Fruit fly (Drosophila melanogaster) whole organism, embryonic: ENCODE measurements around the gene CG14882.

Source experiments
- Abd-B ChIP-seq: fragments of 200-800 bp; sonication (Bioruptor generic); optimal IDR thresholded peaks from 2 replicates; lab custom pipeline; 2018; ENCODE audit warnings: missing biosample characterization, mild to moderate bottlenecking, missing genetic modification characterization, moderate library complexity
- Atf3 ChIP-seq: fragments of 200-800 bp; sonication (Bioruptor generic); optimal IDR thresholded peaks from 3 replicates; lab custom pipeline; 2016; ENCODE audit warnings: missing biosample characterization, missing genetic modification characterization
- Bgb ChIP-seq: fragments of 200-800 bp; sonication (Bioruptor generic); IDR thresholded peaks from 2 replicates; pipeline ENCODE4 v1.3.6; 2022; ENCODE audit warnings: missing biosample characterization, missing genetic modification characterization; ENCODE audit not compliant: partially characterized antibody
- BtbVII ChIP-seq: fragments of 200-800 bp; sonication (Bioruptor generic); optimal IDR thresholded peaks from 3 replicates; lab custom pipeline; 2017; ENCODE audit warnings: missing biosample characterization, mild to moderate bottlenecking, missing genetic modification characterization
- CG10462 ChIP-seq: fragments of 200-800 bp; sonication (Bioruptor generic); optimal IDR thresholded peaks from 2 replicates; lab custom pipeline; 2016; ENCODE audit warnings: missing biosample characterization, missing genetic modification characterization
- CG11247 ChIP-seq: fragments of 200-800 bp; sonication (Bioruptor generic); IDR thresholded peaks from 2 replicates; pipeline ENCODE4 v1.3.6; 2022; ENCODE audit warnings: missing biosample characterization, missing genetic modification characterization
- CG12219 ChIP-seq: fragments of 200-800 bp; sonication (Bioruptor generic); optimal IDR thresholded peaks from 3 replicates; lab custom pipeline; 2018; ENCODE audit warnings: missing biosample characterization, mild to moderate bottlenecking, missing genetic modification characterization
- CG12236 ChIP-seq: fragments of 200-800 bp; sonication (Bioruptor generic); optimal IDR thresholded peaks from 2 replicates; lab custom pipeline; 2016; ENCODE audit warnings: missing biosample characterization, missing genetic modification characterization
- CG12942 ChIP-seq: fragments of 200-800 bp; sonication (Bioruptor generic); optimal IDR thresholded peaks from 3 replicates; lab custom pipeline; 2016; ENCODE audit warnings: missing biosample characterization, missing genetic modification characterization
- CG17912 ChIP-seq: fragments of 200-800 bp; sonication (Bioruptor generic); optimal IDR thresholded peaks from 2 replicates; lab custom pipeline; 2018; ENCODE audit warnings: missing biosample characterization, mild to moderate bottlenecking, missing genetic modification characterization
- CG2199 ChIP-seq: fragments of 200-800 bp; sonication (Bioruptor generic); IDR thresholded peaks from 3 replicates; pipeline ENCODE4 v1.3.6; 2022; ENCODE audit warnings: missing biosample characterization, missing genetic modification characterization
- CG30403 ChIP-seq: fragments of 200-800 bp; sonication (Bioruptor generic); optimal IDR thresholded peaks from 3 replicates; lab custom pipeline; 2016; ENCODE audit warnings: missing biosample characterization, missing genetic modification characterization
- CG32767 ChIP-seq: fragments of 200-800 bp; sonication (Bioruptor generic); IDR thresholded peaks from 2 replicates; pipeline ENCODE4 v1.3.6; 2022; ENCODE audit warnings: missing biosample characterization, missing genetic modification characterization
- CG3726 ChIP-seq: fragments of 200-800 bp; sonication (Bioruptor generic); IDR thresholded peaks from 3 replicates; pipeline ENCODE4, ENCODE4 v1.3.6; 2022; ENCODE audit warnings: missing biosample characterization, missing genetic modification characterization
- CG6683 ChIP-seq: fragments of 200-800 bp; sonication (Bioruptor generic); optimal IDR thresholded peaks from 2 replicates; lab custom pipeline; 2017; ENCODE audit warnings: missing biosample characterization, mild to moderate bottlenecking, missing genetic modification characterization, missing genetic modification reagents
- Dek ChIP-seq: fragments of 200-800 bp; sonication (Bioruptor generic); optimal IDR thresholded peaks from 3 replicates; lab custom pipeline; 2019; ENCODE audit warnings: missing biosample characterization, mild to moderate bottlenecking, missing genetic modification characterization, moderate library complexity
- Doc2 ChIP-seq: fragments of 200-800 bp; sonication (Bioruptor generic); IDR thresholded peaks from 2 replicates; pipeline ENCODE4 v1.3.6; 2022; ENCODE audit warnings: missing biosample characterization, missing genetic modification characterization
- GATAe ChIP-seq: fragments of 200-800 bp; sonication (Bioruptor generic); conservative IDR thresholded peaks from 2 replicates; pipeline ENCODE4 v1.3.6; 2022; ENCODE audit warnings: missing biosample characterization, missing genetic modification characterization
- Gsc ChIP-seq: fragments of 200-800 bp; sonication (Bioruptor generic); IDR thresholded peaks from 2 replicates; pipeline ENCODE4 v1.3.6; 2022; ENCODE audit warnings: missing biosample characterization, missing genetic modification characterization
- Hand ChIP-seq: fragments of 200-800 bp; sonication (Bioruptor generic); optimal IDR thresholded peaks from 2 replicates; lab custom pipeline; 2017; ENCODE audit warnings: mild to moderate bottlenecking, missing biosample characterization, missing genetic modification reagents, missing genetic modification characterization
- Hmr ChIP-seq: fragments of 200-800 bp; sonication (Bioruptor generic); optimal IDR thresholded peaks from 3 replicates; lab custom pipeline; 2017; ENCODE audit warnings: mild to moderate bottlenecking, missing biosample characterization, missing genetic modification reagents, missing genetic modification characterization
- Hr39 ChIP-seq: fragments of >200 bp; optimal IDR thresholded peaks from 2 replicates; lab custom pipeline; 2017
- Med ChIP-seq: fragments of 200-800 bp; sonication (Bioruptor generic); peaks from one replicate; lab custom pipeline; 2016; ENCODE audit warnings: missing biosample characterization, missing genetic modification characterization, mild to moderate bottlenecking, inconsistent platforms, moderate library complexity
- Meics ChIP-seq: fragments of 200-800 bp; sonication (Bioruptor generic); optimal IDR thresholded peaks from 2 replicates; lab custom pipeline; 2017; ENCODE audit warnings: missing biosample characterization, mild to moderate bottlenecking, missing genetic modification characterization
- NK7.1 ChIP-seq: fragments of 200-800 bp; sonication (Bioruptor generic); optimal IDR thresholded peaks from 3 replicates; lab custom pipeline; 2016; ENCODE audit warnings: missing biosample characterization, missing genetic modification characterization
- Oli ChIP-seq: fragments of 200-800 bp; sonication (Bioruptor generic); optimal IDR thresholded peaks from 2 replicates; lab custom pipeline; 2018; ENCODE audit warnings: missing biosample characterization, mild to moderate bottlenecking, missing genetic modification characterization, moderate library complexity
- Pdp1 ChIP-seq, 2 experiments: fragments of 200-800 bp; sonication (Bioruptor generic); optimal IDR thresholded peaks; 3 replicates each; lab custom pipeline; 2016; ENCODE audit warnings: missing biosample characterization in 2 of 2, missing genetic modification characterization in 2 of 2, mild to moderate bottlenecking in 1 of 2, moderate library complexity in 1 of 2
- Ravus ChIP-seq: fragments of 200-800 bp; sonication (Bioruptor generic); IDR thresholded peaks from 2 replicates; pipeline ENCODE4 v1.3.6; 2022; ENCODE audit warnings: missing biosample characterization, missing genetic modification characterization
- Side ChIP-seq: fragments of 200-800 bp; sonication (Bioruptor generic); optimal IDR thresholded peaks from 2 replicates; lab custom pipeline; 2016; ENCODE audit warnings: missing biosample characterization, missing genetic modification characterization
- Stat92E ChIP-seq, 3 experiments: fragments of >200 bp in 2 of 3; fragments of 200-800 bp in 1 of 3; sonication (Bioruptor generic) in 1 of 3; optimal IDR thresholded peaks; 2 replicates each; lab custom pipeline; 2017 to 2019; ENCODE audit warnings: missing biosample characterization in 3 of 3, missing genetic modification characterization in 3 of 3, mild to moderate bottlenecking in 1 of 3, moderate library complexity in 1 of 3
- ase ChIP-seq: fragments of 200-800 bp; sonication (Bioruptor generic); IDR thresholded peaks from 3 replicates; pipeline ENCODE4 v1.3.6; 2022; ENCODE audit warnings: missing biosample characterization, missing genetic modification characterization
- da ChIP-seq: fragments of 200-800 bp; sonication (Bioruptor generic); optimal IDR thresholded peaks from 2 replicates; lab custom pipeline; 2016; ENCODE audit warnings: missing biosample characterization, missing genetic modification characterization
- fd96Cb ChIP-seq: fragments of 200-800 bp; sonication (Bioruptor generic); optimal IDR thresholded peaks from 2 replicates; lab custom pipeline; 2018; ENCODE audit warnings: missing biosample characterization, mild to moderate bottlenecking, missing genetic modification characterization, moderate library complexity
- gem ChIP-seq: fragments of 200-800 bp; sonication (Bioruptor generic); optimal IDR thresholded peaks from 2 replicates; lab custom pipeline; 2019; ENCODE audit warnings: missing biosample characterization, mild to moderate bottlenecking, missing genetic modification characterization, moderate library complexity
- gfzf ChIP-seq: fragments of 200-800 bp; sonication (Bioruptor generic); optimal IDR thresholded peaks from 2 replicates; lab custom pipeline; 2016; ENCODE audit warnings: missing biosample characterization, mild to moderate bottlenecking, missing genetic modification characterization, moderate library complexity
- gsb ChIP-seq: fragments of 200-800 bp; sonication (Bioruptor generic); IDR thresholded peaks from 2 replicates; pipeline ENCODE4 v1.3.6; 2022; ENCODE audit warnings: missing biosample characterization, missing genetic modification characterization
- gt ChIP-seq: fragments of 200-800 bp; sonication (Bioruptor generic); IDR thresholded peaks from 2 replicates; pipeline ENCODE4 v1.3.6; 2022; ENCODE audit warnings: missing biosample characterization, missing genetic modification characterization
- hbn ChIP-seq: fragments of 200-800 bp; sonication (Bioruptor generic); IDR thresholded peaks from 2 replicates; pipeline ENCODE4 v1.3.6; 2022; ENCODE audit warnings: missing biosample characterization, missing genetic modification characterization; ENCODE audit not compliant: partially characterized antibody
- insv ChIP-seq, 2 experiments: fragments of 200-800 bp; sonication (Bioruptor generic); optimal IDR thresholded peaks; 3 replicates each; lab custom pipeline; 2016 to 2018; ENCODE audit warnings: missing biosample characterization in 2 of 2, missing genetic modification characterization in 2 of 2
- pfk ChIP-seq: fragments of 200-800 bp; sonication (Bioruptor generic); optimal IDR thresholded peaks from 2 replicates; lab custom pipeline; 2018; ENCODE audit warnings: missing biosample characterization, mild to moderate bottlenecking, missing genetic modification characterization, moderate library complexity
- pho ChIP-seq: fragments of 200-800 bp; sonication (Bioruptor generic); optimal IDR thresholded peaks from 2 replicates; lab custom pipeline; 2016; ENCODE audit warnings: missing biosample characterization, missing genetic modification characterization
- repo ChIP-seq: fragments of 200-800 bp; sonication (Bioruptor generic); optimal IDR thresholded peaks from 2 replicates; lab custom pipeline; 2016; ENCODE audit warnings: missing biosample characterization, missing genetic modification characterization
- ro ChIP-seq: fragments of 200-800 bp; sonication (Bioruptor generic); IDR thresholded peaks from 2 replicates; pipeline ENCODE4 v1.3.6; 2022; ENCODE audit warnings: missing biosample characterization, missing genetic modification characterization
- row ChIP-seq: fragments of 200-800 bp; sonication (Bioruptor generic); IDR thresholded peaks from 3 replicates; pipeline ENCODE4 v1.3.6; 2022; ENCODE audit warnings: missing biosample characterization, missing genetic modification characterization
- run ChIP-seq: fragments of 200-800 bp; sonication (Bioruptor generic); optimal IDR thresholded peaks from 3 replicates; lab custom pipeline; 2018; ENCODE audit warnings: missing biosample characterization, mild to moderate bottlenecking, missing genetic modification characterization
- unc-4 ChIP-seq: fragments of 200-800 bp; sonication (Bioruptor generic); IDR thresholded peaks from 2 replicates; pipeline ENCODE4 v1.3.6; 2022; ENCODE audit warnings: missing biosample characterization, missing genetic modification characterization; ENCODE audit not compliant: partially characterized antibody
- unpg ChIP-seq: fragments of 200-800 bp; sonication (Bioruptor generic); optimal IDR thresholded peaks from 3 replicates; lab custom pipeline; 2018; ENCODE audit warnings: missing biosample characterization, mild to moderate bottlenecking, missing genetic modification characterization, moderate library complexity
- usp ChIP-seq: fragments of >200 bp; optimal IDR thresholded peaks from 2 replicates; lab custom pipeline; 2017; ENCODE audit warnings: missing biosample characterization, missing genetic modification characterization
- yki ChIP-seq: fragments of >200 bp; optimal IDR thresholded peaks from 3 replicates; lab custom pipeline; 2018

Gene CG14882

DNA sequence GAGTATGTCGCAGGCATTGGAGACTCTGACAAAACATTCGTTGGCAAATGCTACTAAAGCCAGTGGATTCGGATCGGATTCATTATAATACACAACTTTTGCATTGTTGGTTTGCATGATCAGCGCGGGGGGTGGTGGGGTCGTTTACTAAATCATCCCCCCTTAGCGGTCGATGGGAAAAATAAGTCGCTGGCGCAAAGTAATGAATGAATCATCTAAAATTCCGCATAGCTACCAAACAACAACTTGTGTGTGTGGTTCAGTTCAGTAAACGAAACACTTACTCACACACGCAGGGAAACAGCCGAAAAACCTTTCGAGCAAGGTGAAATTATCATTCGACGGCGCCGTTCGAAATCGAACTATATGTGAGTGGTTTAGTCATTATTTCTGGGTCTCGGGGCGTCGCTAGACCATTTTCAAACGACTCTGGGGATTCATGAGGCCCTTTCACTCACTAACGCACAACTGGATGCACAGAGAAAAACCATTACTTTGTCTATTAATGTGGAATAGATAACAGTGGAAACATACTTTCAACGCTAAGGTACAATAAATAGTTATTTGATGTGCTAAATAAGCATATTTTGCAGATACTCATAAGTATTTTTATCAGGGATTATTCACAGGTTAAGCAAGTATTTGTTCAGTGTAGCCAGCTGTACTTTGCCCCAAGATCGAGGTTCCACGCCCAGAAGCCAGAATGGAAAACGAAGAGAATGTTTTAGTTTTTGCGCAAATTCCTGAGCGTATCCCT, 5.5 kb downstream of the CG14882 start (continued):
- peak; percentile 61 for TF ChIP-seq Oli
- no peak for TF ChIP-seq Hand
- no peak for TF ChIP-seq yki (lab: Kevin White, UChicago)
- TF ChIP-seq repo (GFP tag; lab: Kevin White, UChicago): no peak
- peak; percentile 85 for TF ChIP-seq gem
- TF ChIP-seq NK7.1 (GFP tag; lab: Kevin White, UChicago): no peak
- TF ChIP-seq pho: peak; percentile 42
- TF ChIP-seq GATAe (GFP tag; lab: Robert Waterston, UW): no peak
- TF ChIP-seq ase (GFP tag; lab: Robert Waterston, UW): peak; percentile 82
- no peak for TF ChIP-seq gfzf
- TF ChIP-seq CG3726 (GFP tag; lab: Robert Waterston, UW): peak; percentile 77; the same call in 2 of the 3 replicates
- peak; percentile 77 for TF ChIP-seq fd96Cb (tag; lab: Kevin White, UChicago)
- peak; percentile 68 for TF ChIP-seq CG32767 (GFP tag; lab: Robert Waterston, UW)
- peak; percentile 42 for TF ChIP-seq Abd-B (GFP tag; lab: Kevin White, UChicago)
- peak; percentile 12 for TF ChIP-seq ro (GFP tag; lab: Robert Waterston, UW)
- peak; percentile 56 for TF ChIP-seq Hmr (GFP tag; lab: Kevin White, UChicago)
- peak; percentile 56 for TF ChIP-seq gsb (GFP tag; lab: Robert Waterston, UW)
- peak; percentile 50 for TF ChIP-seq row (GFP tag; lab: Robert Waterston, UW)
- TF ChIP-seq gt (GFP tag; lab: Robert Waterston, UW): peak; percentile 76
- peak; percentile 71 for TF ChIP-seq Dek (tag; lab: Kevin White, UChicago)
- no peak for TF ChIP-seq Stat92E (GFP tag; optimal IDR thresholded peaks at IDR 0.05; lab: Kevin White, UChicago)
- peak; percentile 33 for TF ChIP-seq Meics (GFP tag; lab: Kevin White, UChicago)
- TF ChIP-seq Bgb: no peak
- TF ChIP-seq run (tag; lab: Kevin White, UChicago): peak; percentile 35
- TF ChIP-seq Atf3: peak; percentile 19
- no peak for TF ChIP-seq Hr39 (lab: Kevin White, UChicago)
- peak; percentile 10 for TF ChIP-seq CG12236 (GFP tag; lab: Kevin White, UChicago)
- peak; percentile 51 for TF ChIP-seq Ravus (GFP tag; lab: Robert Waterston, UW)
- peak; percentile 66 for TF ChIP-seq CG12942 (GFP tag; lab: Kevin White, UChicago)
- TF ChIP-seq Doc2 (GFP tag; lab: Robert Waterston, UW): no peak
- TF ChIP-seq CG6683 (GFP tag; lab: Kevin White, UChicago): no peak
- peak; percentile 94 for TF ChIP-seq CG2199 (GFP tag; lab: Robert Waterston, UW)
- TF ChIP-seq usp: no peak
- TF ChIP-seq unc-4 (GFP tag; lab: Robert Waterston, UW): no peak
- no peak for TF ChIP-seq pfk (GFP tag; lab: Kevin White, UChicago)
- TF ChIP-seq Gsc (GFP tag; lab: Robert Waterston, UW): peak; percentile 73
- peak; percentile 75 for TF ChIP-seq CG11247 (GFP tag; lab: Robert Waterston, UW)
- peak in 1 of 2 experiments; percentile 22 for TF ChIP-seq Pdp1 (GFP tag; optimal IDR thresholded peaks at IDR 0.05; lab: Kevin White, UChicago)
- peak; percentile 70 for TF ChIP-seq CG30403 (GFP tag; lab: Kevin White, UChicago)
- TF ChIP-seq CG17912 (GFP tag; lab: Kevin White, UChicago): no peak
- peak; percentile 90 for TF ChIP-seq unpg (GFP tag; lab: Kevin White, UChicago)
- TF ChIP-seq da (GFP tag; lab: Kevin White, UChicago): peak; percentile 50
- no peak for TF ChIP-seq CG10462 (GFP tag; lab: Kevin White, UChicago)
- no peak for TF ChIP-seq hbn (GFP tag; lab: Robert Waterston, UW)
- TF ChIP-seq Side (GFP tag; lab: Kevin White, UChicago): peak; percentile 42
- TF ChIP-seq insv (GFP tag; optimal IDR thresholded peaks at IDR 0.05; lab: Kevin White, UChicago): no peak
- TF ChIP-seq CG12219 (GFP tag; lab: Kevin White, UChicago): peak; percentile 84
- TF ChIP-seq BtbVII (GFP tag; lab: Kevin White, UChicago): no peak
- TF ChIP-seq Med: peak; percentile 95
